Worm (Caenorhabditis elegans): Measurements from ENCODE around the gene rab-37.

Gene rab-37

ce11 chrX:4245124-4245523 lies 9.5 kb upstream of the rab-37 start:
- TF ChIP-seq zfh-2 (GFP tag; conservative IDR thresholded peaks at IDR 0.05) (no peak), lin-35 (GFP tag; optimal IDR thresholded peaks at IDR 0.05) (no peak), nhr-80 (tag; optimal IDR thresholded peaks at IDR 0.05) (peak; percentile 87), unc-62 (GFP tag; optimal IDR thresholded peaks at IDR 0.05) (peak; percentile 8), attf-6 (GFP tag; IDR thresholded peaks at IDR 0.05) (no peak), atf-7 (tag; optimal IDR thresholded peaks at IDR 0.05) (peak; percentile 49), F55B11.4 (tag; optimal IDR thresholded peaks at IDR 0.05; ENCODE audit: borderline replicate concordance, insufficient read depth) (no peak), ceh-40 (GFP tag; IDR thresholded peaks at IDR 0.05) (no peak), gei-17 (GFP tag; optimal IDR thresholded peaks at IDR 0.05) (no peak), nfyb-1 (GFP tag; IDR thresholded peaks at IDR 0.05) (0 out of 2 replicates have a peak, but pooled peaks have one; percentile 15), lin-26 (GFP tag; IDR thresholded peaks at IDR 0.05) (peak; percentile 33; the same call in 1 of the 2 replicates), bed-2 (GFP tag; IDR thresholded peaks at IDR 0.05) (no peak), chd-7 (tag; optimal IDR thresholded peaks at IDR 0.05) (peak; percentile 1), F49E8.2 (tag; optimal IDR thresholded peaks at IDR 0.05; ENCODE audit: insufficient read depth) (no peak), ccch-3 (GFP tag; optimal IDR thresholded peaks at IDR 0.05) (no peak), let-607 (tag; optimal IDR thresholded peaks at IDR 0.05) (peak in 1 of 2 experiments; percentile 56), cebp-1 (GFP tag; IDR thresholded peaks at IDR 0.05) (0 out of 2 replicates have a peak, but pooled peaks have one; percentile 16), cebp-1 (tag; optimal IDR thresholded peaks at IDR 0.05) (peak; percentile 41)

ce11 chrX:4244489-4245123 lies 9.0 kb upstream of the rab-37 start:
- TF ChIP-seq F22D6.2 (tag; optimal IDR thresholded peaks at IDR 0.05) (no peak), Y53G8AR.9 (GFP tag; conservative IDR thresholded peaks at IDR 0.05) (0 out of 2 replicates have a peak, but pooled peaks have one; percentile 35), F52B5.7 (tag; optimal IDR thresholded peaks at IDR 0.05) (no peak)

- TF ChIP-seq K12H6.12 (tag; optimal IDR thresholded peaks at IDR 0.05), result no peak
- TF ChIP-seq madf-8 (GFP tag; conservative IDR thresholded peaks at IDR 0.05), result no peak
- no peak for TF ChIP-seq snpc-1.1 (tag; optimal IDR thresholded peaks at IDR 0.05; ENCODE audit: insufficient read depth)
These were observed 3.3 kb upstream of the rab-37 start for ce11 chrX:4238971-4239370.

- TF ChIP-seq dpff-1 (tag; optimal IDR thresholded peaks at IDR 0.05) (peak; percentile 60), Y95B8A.8 (GFP tag; IDR thresholded peaks at IDR 0.05) (no peak), efl-1 (GFP tag; optimal IDR thresholded peaks at IDR 0.05) (no peak), ccch-3 (GFP tag; optimal IDR thresholded peaks at IDR 0.05) (no peak), hsf-1 (GFP tag; IDR thresholded peaks at IDR 0.05) (no peak), nfyb-1 (GFP tag; IDR thresholded peaks at IDR 0.05) (peak; percentile 78), mcd-1 (GFP tag; IDR thresholded peaks at IDR 0.05) (peak; percentile 67), bed-1 (GFP tag; IDR thresholded peaks at IDR 0.05) (no peak), ceh-91 (GFP tag; IDR thresholded peaks at IDR 0.05) (no peak), C06A6.2 (GFP tag; conservative IDR thresholded peaks at IDR 0.05) (peak; percentile 56; the same call in 1 of the 2 replicates), egl-18 (GFP tag; IDR thresholded peaks at IDR 0.05) (peak; percentile 65; the same call in 1 of the 2 replicates), dpl-1 (GFP tag; optimal IDR thresholded peaks at IDR 0.05) (no peak), nhr-27 (tag; optimal IDR thresholded peaks at IDR 0.05) (no peak), xnd-1 (tag; optimal IDR thresholded peaks at IDR 0.05) (no peak), ekl-4 (GFP tag; IDR thresholded peaks at IDR 0.05) (no peak; the same call in 1 of the 2 replicates), nhr-90 (tag; optimal IDR thresholded peaks at IDR 0.05) (no peak), sdz-38 (tag; optimal IDR thresholded peaks at IDR 0.05) (no peak), fkh-3 (tag; optimal IDR thresholded peaks at IDR 0.05) (no peak), rcor-1 (GFP tag; IDR thresholded peaks at IDR 0.05) (peak; percentile 45; the same call in 1 of the 2 replicates), lag-1 (GFP tag; IDR thresholded peaks at IDR 0.05) (no peak), Y79H2A.3 (GFP tag; conservative IDR thresholded peaks at IDR 0.05) (no peak)
These were observed 12.8 kb downstream of the rab-37 start for ce11 chrX:4222779-4223387.
